Fruit fly (Drosophila melanogaster): ENCODE results near the gene CG33158.

DNA sequence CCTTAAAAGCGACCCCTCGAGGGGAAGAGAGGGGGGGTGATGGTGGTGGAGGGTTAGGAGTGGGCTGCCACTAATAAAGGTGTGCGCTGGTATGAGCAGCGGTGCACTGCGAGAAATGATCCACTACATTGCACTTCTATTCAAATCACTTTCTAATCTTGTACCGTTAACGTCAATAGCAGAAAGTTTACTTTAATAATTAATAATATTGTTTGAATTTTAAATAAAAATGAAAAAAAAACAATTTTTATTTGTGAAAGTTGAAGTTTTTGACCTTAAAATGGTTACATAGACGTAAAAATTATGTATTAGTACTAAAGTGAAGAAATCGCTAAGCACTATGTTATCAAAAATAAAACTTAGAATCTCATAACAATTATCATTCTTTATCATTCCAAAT lies 26.5 kb upstream of the CG33158 start:
- no peak for TF ChIP-seq OdsH (GFP tag; optimal IDR thresholded peaks at IDR 0.05)
- TF ChIP-seq Rel (GFP tag; optimal IDR thresholded peaks at IDR 0.05), result no peak
- TF ChIP-seq Rel (tag; optimal IDR thresholded peaks at IDR 0.05), result no peak
- TF ChIP-seq ey (GFP tag; optimal IDR thresholded peaks at IDR 0.05), result no peak
- TF ChIP-seq Dfd (GFP tag; optimal IDR thresholded peaks at IDR 0.05), result no peak
- no peak for TF ChIP-seq Sp1 (GFP tag; optimal IDR thresholded peaks at IDR 0.05)
- no peak for TF ChIP-seq tai (GFP tag; optimal IDR thresholded peaks at IDR 0.05)
- TF ChIP-seq br (GFP tag; optimal IDR thresholded peaks at IDR 0.05), result no peak
- no peak for TF ChIP-seq usp (GFP tag; optimal IDR thresholded peaks at IDR 0.05)
- TF ChIP-seq foxo (GFP tag; optimal IDR thresholded peaks at IDR 0.05), result no peak
- no peak for TF ChIP-seq Hr83 (GFP tag; optimal IDR thresholded peaks at IDR 0.05; ENCODE audit: poor library complexity, severe bottlenecking)
- no peak for TF ChIP-seq pan (optimal IDR thresholded peaks at IDR 0.05)
- TF ChIP-seq sv (GFP tag; optimal IDR thresholded peaks at IDR 0.05), result no peak
- TF ChIP-seq rgr (GFP tag; optimal IDR thresholded peaks at IDR 0.05), result no peak
- no peak for TF ChIP-seq brk (GFP tag; optimal IDR thresholded peaks at IDR 0.05)
